Worm (Caenorhabditis elegans): Measurements from ENCODE around the gene T28C12.6.

- TF ChIP-seq him-1 (tag; optimal IDR thresholded peaks at IDR 0.05) = no peak
- TF ChIP-seq dao-5 (tag; optimal IDR thresholded peaks at IDR 0.05) = no peak
Observed at ce11 chrV:6321733-6322198, 14.2 kb downstream of the T28C12.6 start, which contains the start of gene T28C12.15.
